Fruit fly (Drosophila melanogaster): ENCODE data around the gene NijA.

The NijA gene

dm6 chr3L:10737123-10737709, 40.5 kb upstream of the NijA start (continued):
- TF ChIP-seq CG3919 (GFP tag; optimal IDR thresholded peaks at IDR 0.05) (peak; percentile 7), ss (GFP tag; optimal IDR thresholded peaks at IDR 0.05) (peak; percentile 77 to 78), CG9139 (GFP tag; optimal IDR thresholded peaks at IDR 0.05) (peak; percentile 64), Sox14 (GFP tag; optimal IDR thresholded peaks at IDR 0.05) (peak; percentile 48), CG11902 (GFP tag; optimal IDR thresholded peaks at IDR 0.05) (no peak), CG6163 (GFP tag; IDR thresholded peaks at IDR 0.05) (peak; percentile 47; the same call in 2 of the 3 replicates), CG6854 (GFP tag; optimal IDR thresholded peaks at IDR 0.05) (peak; percentile 81), Ets96B (tag; optimal IDR thresholded peaks at IDR 0.05) (peak; percentile 18), CG10631 (GFP tag; optimal IDR thresholded peaks at IDR 0.05) (peak; percentile 3), CG15336 (GFP tag; IDR thresholded peaks at IDR 0.05) (0 out of 2 replicates have a peak, but pooled peaks have one; percentile 12), dsx (GFP tag; optimal IDR thresholded peaks at IDR 0.05; ENCODE audit: poor library complexity, severe bottlenecking) (peak; percentile 63), Gug (GFP tag; IDR thresholded peaks at IDR 0.05) (peak; percentile 39; the same call in 1 of the 2 replicates), Met (GFP tag; optimal IDR thresholded peaks at IDR 0.05) (peak; percentile 11)

- TF ChIP-seq Met (GFP tag; optimal IDR thresholded peaks at IDR 0.05), result peak; percentile 58
- peak; percentile 57 for TF ChIP-seq CG32006 (GFP tag; optimal IDR thresholded peaks at IDR 0.05)
- no peak for TF ChIP-seq CG8319 (GFP tag; optimal IDR thresholded peaks at IDR 0.05)
- peak; percentile 17 for TF ChIP-seq acj6 (GFP tag; optimal IDR thresholded peaks at IDR 0.05)
- TF ChIP-seq CG34406 (GFP tag; optimal IDR thresholded peaks at IDR 0.05), result peak; percentile 25
- no peak for TF ChIP-seq Eip93F (GFP tag; optimal IDR thresholded peaks at IDR 0.05)
- no peak for TF ChIP-seq CG16779 (tag; optimal IDR thresholded peaks at IDR 0.05)
- TF ChIP-seq CG6854 (GFP tag; optimal IDR thresholded peaks at IDR 0.05), result no peak
- TF ChIP-seq Hr4 (GFP tag; optimal IDR thresholded peaks at IDR 0.05), result peak; percentile 60
- peak in 1 of 2 experiments; percentile 52 for TF ChIP-seq salr (GFP tag; optimal IDR thresholded peaks at IDR 0.05)
- no peak for TF ChIP-seq dac (GFP tag; optimal IDR thresholded peaks at IDR 0.05)
- no peak for TF ChIP-seq svp (GFP tag)
- no peak for TF ChIP-seq vri (GFP tag; optimal IDR thresholded peaks at IDR 0.05)
- TF ChIP-seq achi (GFP tag; optimal IDR thresholded peaks at IDR 0.05), result peak; percentile 33
- TF ChIP-seq Sox102F (GFP tag; optimal IDR thresholded peaks at IDR 0.05), result no peak
- peak; percentile 38 for TF ChIP-seq pdm3 (GFP tag; optimal IDR thresholded peaks at IDR 0.05)
- peak; percentile 27 for TF ChIP-seq Hr39 (GFP tag; optimal IDR thresholded peaks at IDR 0.05)
- peak; percentile 18 for TF ChIP-seq CG6792 (GFP tag; optimal IDR thresholded peaks at IDR 0.05)
- TF ChIP-seq Sox14 (GFP tag; optimal IDR thresholded peaks at IDR 0.05), result peak; percentile 7
- TF ChIP-seq CG11902 (GFP tag; optimal IDR thresholded peaks at IDR 0.05), result no peak
- TF ChIP-seq lz (GFP tag; optimal IDR thresholded peaks at IDR 0.05), result peak; percentile 47
- TF ChIP-seq fd85E (GFP tag; optimal IDR thresholded peaks at IDR 0.05), result peak; percentile 45
- TF ChIP-seq CG7368 (GFP tag; optimal IDR thresholded peaks at IDR 0.05), result no peak
- no peak for TF ChIP-seq Ets21C (GFP tag; optimal IDR thresholded peaks at IDR 0.05)
- no peak for TF ChIP-seq fd59A (GFP tag; optimal IDR thresholded peaks at IDR 0.05)
- TF ChIP-seq CG11294 (GFP tag; IDR thresholded peaks at IDR 0.05), result no peak
- no peak for TF ChIP-seq Lpt (GFP tag; optimal IDR thresholded peaks at IDR 0.05)
- TF ChIP-seq eg (GFP tag; IDR thresholded peaks at IDR 0.05), result peak; percentile 66
- no peak for TF ChIP-seq Hr38 (GFP tag; optimal IDR thresholded peaks at IDR 0.05)
- TF ChIP-seq spab (GFP tag; optimal IDR thresholded peaks at IDR 0.05), result no peak
- no peak for TF ChIP-seq Blimp-1 (GFP tag; optimal IDR thresholded peaks at IDR 0.05)
- peak; percentile 9 for TF ChIP-seq topi (GFP tag; optimal IDR thresholded peaks at IDR 0.05)
- TF ChIP-seq esn (GFP tag; optimal IDR thresholded peaks at IDR 0.05), result peak; percentile 22
- TF ChIP-seq Ets96B (tag; optimal IDR thresholded peaks at IDR 0.05), result no peak
- TF ChIP-seq dsx (GFP tag; optimal IDR thresholded peaks at IDR 0.05; ENCODE audit: poor library complexity, severe bottlenecking), result no peak
- TF ChIP-seq Sox15 (GFP tag; optimal IDR thresholded peaks at IDR 0.05), result no peak
- TF ChIP-seq CG11762 (GFP tag; optimal IDR thresholded peaks at IDR 0.05; ENCODE audit: insufficient read depth), result no peak
- no peak for TF ChIP-seq CG3919 (GFP tag; optimal IDR thresholded peaks at IDR 0.05)
- TF ChIP-seq CG6276 (GFP tag; optimal IDR thresholded peaks at IDR 0.05), result peak; percentile 11
- no peak for TF ChIP-seq ss (GFP tag; optimal IDR thresholded peaks at IDR 0.05)
- peak; percentile 16 for TF ChIP-seq CG3032 (tag; optimal IDR thresholded peaks at IDR 0.05)
- TF ChIP-seq CG8632 (GFP tag; optimal IDR thresholded peaks at IDR 0.05), result no peak
Observed at dm6 chr3L:10736483-10737122, 39.9 kb upstream of the NijA start.
